Worm (Caenorhabditis elegans): Measurements from ENCODE around the gene tyr-2.

ce11 chrIII:13721066-13721465, 23.0 kb upstream of the tyr-2 start:
- TF ChIP-seq nhr-11 (tag; optimal IDR thresholded peaks at IDR 0.05) (no peak), nhr-10 (tag; optimal IDR thresholded peaks at IDR 0.05) (no peak), snpc-4 (tag; optimal IDR thresholded peaks at IDR 0.05) (no peak), dve-1 (tag; optimal IDR thresholded peaks at IDR 0.05; ENCODE audit: insufficient read depth) (no peak), mdl-1 (tag; optimal IDR thresholded peaks at IDR 0.05) (peak in 1 of 2 experiments; percentile 23), jun-1 (tag; optimal IDR thresholded peaks at IDR 0.05) (no peak), rbr-2 (tag; optimal IDR thresholded peaks at IDR 0.05) (peak; percentile 9), daf-12 (tag; optimal IDR thresholded peaks at IDR 0.05) (no peak), nhr-237 (tag; optimal IDR thresholded peaks at IDR 0.05) (no peak)

All from whole organism, L4 larva.